Fruit fly (Drosophila melanogaster): ENCODE results near the gene CBP.
A peak's percentile ranks its signal among the peaks of the same experiment; 100 is the strongest.

CBP gene

DNA sequence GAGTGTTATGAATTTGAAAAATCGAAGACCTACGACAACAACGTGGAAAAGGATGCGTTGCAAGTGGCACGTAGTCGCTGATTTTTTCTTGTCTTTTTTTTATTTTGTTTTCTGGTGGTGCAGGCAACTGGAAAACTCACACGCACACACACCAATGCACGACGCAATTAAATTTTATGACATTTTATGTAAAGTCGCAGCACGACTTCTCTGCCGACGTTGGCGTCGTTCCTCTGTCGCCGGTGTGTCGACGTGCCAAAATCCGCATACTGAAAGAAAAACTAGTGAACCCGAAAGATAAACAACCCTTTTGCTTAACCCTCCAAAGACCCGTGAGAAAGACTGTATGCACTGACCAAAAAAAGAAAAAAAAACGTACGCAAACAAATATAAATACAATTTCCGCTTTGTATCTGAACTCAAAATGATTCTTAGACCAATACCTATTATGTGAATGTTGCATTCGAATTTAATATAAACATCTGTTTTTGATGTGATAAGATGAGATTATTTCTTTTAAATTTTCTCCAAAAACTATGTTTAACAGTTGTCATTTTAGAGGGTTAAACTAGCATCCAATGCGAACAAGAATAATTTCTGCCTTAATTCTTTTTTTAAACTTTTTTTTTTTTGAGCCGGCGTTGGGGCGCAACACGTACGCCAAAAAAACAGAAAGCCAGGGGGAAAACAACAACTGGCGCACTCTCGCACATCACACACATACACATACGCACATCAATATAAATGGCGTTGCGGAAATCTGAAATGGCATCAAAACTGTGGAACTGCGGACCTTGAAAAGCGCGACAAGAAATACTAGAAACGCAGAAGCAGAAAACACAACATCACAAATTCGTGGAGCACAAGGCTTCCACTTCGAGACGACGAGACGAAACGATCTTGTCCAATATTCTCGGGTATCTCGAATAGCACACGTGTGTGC lies 3.0 kb upstream of the CBP start (continued):
- TF ChIP-seq CG9139 (GFP tag; optimal IDR thresholded peaks at IDR 0.05) (peak; percentile 72), CG16779 (tag; optimal IDR thresholded peaks at IDR 0.05) (peak; percentile 52), Sox14 (GFP tag; optimal IDR thresholded peaks at IDR 0.05) (peak; percentile 73), CG7368 (GFP tag; optimal IDR thresholded peaks at IDR 0.05) (peak; percentile 61), CG10631 (GFP tag; optimal IDR thresholded peaks at IDR 0.05) (peak; percentile 83), vri (GFP tag; optimal IDR thresholded peaks at IDR 0.05) (peak; percentile 6), Eip78C (GFP tag) (peak; percentile 97), CG31627 (GFP tag; optimal IDR thresholded peaks at IDR 0.05) (peak; percentile 65), Gug (GFP tag; IDR thresholded peaks at IDR 0.05) (peak; percentile 34; the same call in 1 of the 2 replicates), CG6854 (GFP tag; optimal IDR thresholded peaks at IDR 0.05) (no peak), topi (GFP tag; optimal IDR thresholded peaks at IDR 0.05) (peak; percentile 81), Sox102F (GFP tag; optimal IDR thresholded peaks at IDR 0.05) (peak; percentile 77), OdsH (GFP tag; optimal IDR thresholded peaks at IDR 0.05) (peak; percentile 74), Hr38 (GFP tag; optimal IDR thresholded peaks at IDR 0.05) (no peak), Met (GFP tag; optimal IDR thresholded peaks at IDR 0.05) (peak; percentile 77), CG3919 (GFP tag; optimal IDR thresholded peaks at IDR 0.05) (peak; percentile 81), CG6792 (GFP tag; optimal IDR thresholded peaks at IDR 0.05) (peak; percentile 75), Hr4 (GFP tag; optimal IDR thresholded peaks at IDR 0.05) (peak; percentile 50), CG11902 (GFP tag; optimal IDR thresholded peaks at IDR 0.05) (peak; percentile 50)

DNA sequence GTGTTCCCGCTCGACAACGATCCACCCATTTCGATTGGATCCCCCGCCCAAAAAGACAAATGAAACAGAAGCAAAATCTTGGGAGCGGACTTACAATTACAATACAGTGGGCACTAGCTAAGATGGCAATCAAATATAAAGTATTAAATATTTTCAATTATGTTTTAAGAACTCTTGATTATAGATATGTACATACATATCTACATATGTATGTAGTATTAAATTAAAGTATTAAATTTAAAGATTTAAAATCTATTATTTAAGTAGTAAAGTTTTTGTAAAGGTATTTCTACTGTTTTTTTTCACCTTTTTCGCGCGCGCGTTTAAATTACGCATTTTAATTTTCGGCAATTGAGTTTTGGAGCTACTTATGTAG lies 2.4 kb upstream of the CBP start:
- TF ChIP-seq CG6792 (GFP tag; optimal IDR thresholded peaks at IDR 0.05) = peak; percentile 38
- no peak for TF ChIP-seq Hr4 (GFP tag; optimal IDR thresholded peaks at IDR 0.05)
- no peak for TF ChIP-seq Sox14 (GFP tag; optimal IDR thresholded peaks at IDR 0.05)
- peak in 1 of 2 experiments; percentile 40 for TF ChIP-seq salr (GFP tag; optimal IDR thresholded peaks at IDR 0.05)
- peak; percentile 56 for TF ChIP-seq spab (GFP tag; optimal IDR thresholded peaks at IDR 0.05)
- TF ChIP-seq OdsH (GFP tag; optimal IDR thresholded peaks at IDR 0.05) = peak; percentile 73
- peak; percentile 10 for TF ChIP-seq CG4318 (GFP tag; optimal IDR thresholded peaks at IDR 0.05)
- TF ChIP-seq CG7368 (GFP tag; optimal IDR thresholded peaks at IDR 0.05) = peak; percentile 42
- TF ChIP-seq topi (GFP tag; optimal IDR thresholded peaks at IDR 0.05) = no peak
- TF ChIP-seq svp (GFP tag) = no peak
- TF ChIP-seq Lpt (GFP tag; optimal IDR thresholded peaks at IDR 0.05) = peak; percentile 31
- peak; percentile 31 for TF ChIP-seq CG9139 (GFP tag; optimal IDR thresholded peaks at IDR 0.05)
- no peak for TF ChIP-seq Ets21C (GFP tag; optimal IDR thresholded peaks at IDR 0.05)
- no peak for TF ChIP-seq CG8319 (GFP tag; optimal IDR thresholded peaks at IDR 0.05)
- no peak for TF ChIP-seq CG1621 (tag; optimal IDR thresholded peaks at IDR 0.05)
- no peak for TF ChIP-seq cyc (GFP tag; optimal IDR thresholded peaks at IDR 0.05)
- peak; percentile 37 for TF ChIP-seq CG6276 (GFP tag; optimal IDR thresholded peaks at IDR 0.05)
- TF ChIP-seq CG8119 (GFP tag; IDR thresholded peaks at IDR 0.05) = peak; percentile 78
- TF ChIP-seq CG6163 (GFP tag; IDR thresholded peaks at IDR 0.05) = no peak
- no peak for TF ChIP-seq dac (GFP tag; optimal IDR thresholded peaks at IDR 0.05)
- no peak for TF ChIP-seq CG6854 (GFP tag; optimal IDR thresholded peaks at IDR 0.05)
- peak; percentile 59 for TF ChIP-seq CG3919 (GFP tag; optimal IDR thresholded peaks at IDR 0.05)
- TF ChIP-seq Ets96B (tag; optimal IDR thresholded peaks at IDR 0.05) = peak; percentile 74
- TF ChIP-seq Sox102F (GFP tag; optimal IDR thresholded peaks at IDR 0.05) = no peak
- TF ChIP-seq CG32006 (GFP tag; optimal IDR thresholded peaks at IDR 0.05) = peak; percentile 61
- TF ChIP-seq CG11902 (GFP tag; optimal IDR thresholded peaks at IDR 0.05) = no peak
- TF ChIP-seq dsx (GFP tag; optimal IDR thresholded peaks at IDR 0.05; ENCODE audit: poor library complexity, severe bottlenecking) = peak; percentile 62
- peak; percentile 69 for TF ChIP-seq CG6808 (GFP tag; optimal IDR thresholded peaks at IDR 0.05)
- TF ChIP-seq CG11762 (GFP tag; optimal IDR thresholded peaks at IDR 0.05; ENCODE audit: insufficient read depth) = peak; percentile 58
- TF ChIP-seq lz (GFP tag; optimal IDR thresholded peaks at IDR 0.05) = no peak
- TF ChIP-seq CG16779 (tag; optimal IDR thresholded peaks at IDR 0.05) = no peak
- TF ChIP-seq CG10631 (GFP tag; optimal IDR thresholded peaks at IDR 0.05) = peak; percentile 68
- TF ChIP-seq CG3032 (tag; optimal IDR thresholded peaks at IDR 0.05) = peak; percentile 82
- peak; percentile 54 for TF ChIP-seq Gug (GFP tag; IDR thresholded peaks at IDR 0.05)
- TF ChIP-seq eg (GFP tag; IDR thresholded peaks at IDR 0.05) = peak; percentile 38; the same call in 1 of the 3 replicates
- peak; percentile 12 for TF ChIP-seq fkh (GFP tag; optimal IDR thresholded peaks at IDR 0.05)
- TF ChIP-seq Hr39 (GFP tag; optimal IDR thresholded peaks at IDR 0.05) = no peak
- no peak for TF ChIP-seq CG31627 (GFP tag; optimal IDR thresholded peaks at IDR 0.05)
- TF ChIP-seq ss (GFP tag; optimal IDR thresholded peaks at IDR 0.05) = peak; percentile 50 to 55
- TF ChIP-seq net (GFP tag; optimal IDR thresholded peaks at IDR 0.05) = no peak
- peak; percentile 25; the same call in 1 of the 2 replicates for TF ChIP-seq CG11294 (GFP tag; IDR thresholded peaks at IDR 0.05)

All from whole organism, prepupa.